Fruit fly (Drosophila melanogaster) whole organism, embryonic: Measurements from ENCODE around the gene CG8560.

Experiments used
- CG10959 ChIP-seq: fragments of 200-800 bp; sonication (Bioruptor generic); IDR thresholded peaks from 2 replicates; pipeline ENCODE4 v1.3.6; 2022; ENCODE audit warnings: missing biosample characterization, missing genetic modification characterization
- CG11456 ChIP-seq: fragments of 200-800 bp; sonication (Bioruptor generic); IDR thresholded peaks from 3 replicates; pipeline ENCODE4 v1.3.6; 2022; ENCODE audit warnings: missing biosample characterization, missing genetic modification characterization
- CG13894 ChIP-seq: fragments of 200-800 bp; sonication (Bioruptor generic); optimal IDR thresholded peaks from 3 replicates; lab custom pipeline; 2018; ENCODE audit warnings: missing biosample characterization, mild to moderate bottlenecking, missing genetic modification characterization, moderate library complexity
- CG15601 ChIP-seq: fragments of 200-800 bp; sonication (Bioruptor generic); optimal IDR thresholded peaks from 3 replicates; lab custom pipeline; 2019; ENCODE audit warnings: missing biosample characterization, mild to moderate bottlenecking, missing genetic modification characterization, moderate library complexity
- CG17829 ChIP-seq: fragments of 200-800 bp; optimal IDR thresholded peaks from 2 replicates; lab custom pipeline; 2019; ENCODE audit warnings: missing biosample characterization, mild to moderate bottlenecking, missing genetic modification characterization, moderate library complexity
- CG1792 ChIP-seq: fragments of 200-800 bp; sonication (Bioruptor generic); optimal IDR thresholded peaks from 2 replicates; lab custom pipeline; 2016; ENCODE audit warnings: missing biosample characterization, missing genetic modification characterization
- CG3838 ChIP-seq: fragments of 200-800 bp; sonication (Bioruptor generic); optimal IDR thresholded peaks from 3 replicates; lab custom pipeline; 2016; ENCODE audit warnings: missing biosample characterization, missing genetic modification characterization
- CG42726 ChIP-seq: fragments of 200-800 bp; sonication (Bioruptor generic); IDR thresholded peaks from 2 replicates; pipeline ENCODE4 v1.3.6; 2022; ENCODE audit warnings: missing biosample characterization, missing genetic modification characterization; ENCODE audit not compliant: partially characterized antibody
- CG4820 ChIP-seq: fragments of 200-800 bp; sonication (Bioruptor generic); optimal IDR thresholded peaks from 3 replicates; lab custom pipeline; 2016; ENCODE audit warnings: missing biosample characterization, missing genetic modification characterization
- CG7963 ChIP-seq: fragments of 200-800 bp; sonication (Bioruptor generic); IDR thresholded peaks from 3 replicates; pipeline ENCODE4 v1.3.6; 2022; ENCODE audit warnings: missing biosample characterization, missing genetic modification characterization; ENCODE audit not compliant: partially characterized antibody
- CG7987 ChIP-seq: fragments of 200-800 bp; sonication (Bioruptor generic); optimal IDR thresholded peaks from 2 replicates; lab custom pipeline; 2018; ENCODE audit warnings: missing biosample characterization, mild to moderate bottlenecking, missing genetic modification characterization, moderate library complexity
- CG9215 ChIP-seq: fragments of 200-800 bp; sonication (Bioruptor generic); IDR thresholded peaks from 2 replicates; pipeline ENCODE4 v1.3.6; 2022; ENCODE audit warnings: missing biosample characterization, missing genetic modification characterization
- Dek ChIP-seq: fragments of 200-800 bp; sonication (Bioruptor generic); optimal IDR thresholded peaks from 3 replicates; lab custom pipeline; 2019; ENCODE audit warnings: missing biosample characterization, mild to moderate bottlenecking, missing genetic modification characterization, moderate library complexity
- HLH4C ChIP-seq: fragments of 200-800 bp; sonication (Bioruptor generic); IDR thresholded peaks from 3 replicates; pipeline ENCODE4 v1.3.6; 2022; ENCODE audit warnings: missing biosample characterization, missing genetic modification characterization; ENCODE audit not compliant: partially characterized antibody
- Kr ChIP-seq: fragments of 200-800 bp; sonication (Bioruptor generic); optimal IDR thresholded peaks from 2 replicates; lab custom pipeline; 2017; ENCODE audit warnings: missing biosample characterization, mild to moderate bottlenecking, missing genetic modification characterization
- Lpt ChIP-seq: fragments of >200 bp; optimal IDR thresholded peaks from 2 replicates; lab custom pipeline; 2018; ENCODE audit warnings: missing biosample characterization, missing genetic modification characterization
- Med ChIP-seq: fragments of 200-800 bp; sonication (Bioruptor generic); peaks from one replicate; lab custom pipeline; 2016; ENCODE audit warnings: missing biosample characterization, missing genetic modification characterization, mild to moderate bottlenecking, inconsistent platforms, moderate library complexity
- Nf-YC ChIP-seq: fragments of 200-800 bp; optimal IDR thresholded peaks from 3 replicates; lab custom pipeline; 2019; ENCODE audit warnings: missing biosample characterization, mild to moderate bottlenecking, missing genetic modification characterization, moderate library complexity
- Oaz ChIP-seq: fragments of 200-800 bp; sonication (Bioruptor generic); IDR thresholded peaks from 2 replicates; pipeline ENCODE4 v1.3.6; 2022; ENCODE audit warnings: missing biosample characterization, missing genetic modification characterization
- Opbp ChIP-seq: fragments of 200-800 bp; sonication (Bioruptor generic); IDR thresholded peaks from 3 replicates; pipeline ENCODE4 v1.3.6; 2022; ENCODE audit warnings: missing biosample characterization, missing genetic modification characterization; ENCODE audit not compliant: partially characterized antibody
- Sox102F ChIP-seq: fragments of 200-800 bp; sonication (Bioruptor generic); optimal IDR thresholded peaks from 2 replicates; lab custom pipeline; 2018; ENCODE audit warnings: missing biosample characterization, mild to moderate bottlenecking, missing genetic modification characterization, moderate library complexity
- Trl ChIP-seq, 3 experiments: fragments of >200 bp in 2 of 3; fragments of 200-800 bp in 1 of 3; sonication (Bioruptor generic) in 1 of 3; optimal IDR thresholded peaks; 2 replicates in 1 of 3; 3 replicates in 2 of 3; lab custom pipeline; 2016 to 2017; ENCODE audit warnings: missing biosample characterization in 1 of 3, missing genetic modification characterization in 1 of 3
- amos ChIP-seq: fragments of 200-800 bp; sonication (Bioruptor generic); IDR thresholded peaks from 2 replicates; pipeline ENCODE4 v1.3.6; 2022; ENCODE audit warnings: missing biosample characterization, missing genetic modification characterization; ENCODE audit not compliant: partially characterized antibody
- br ChIP-seq: fragments of >200 bp; optimal IDR thresholded peaks from 2 replicates; lab custom pipeline; 2017
- croc ChIP-seq: fragments of 200-800 bp; sonication (Bioruptor generic); conservative IDR thresholded peaks from 3 replicates; pipeline ENCODE4 v1.3.6; 2022; ENCODE audit warnings: missing biosample characterization, missing genetic modification characterization
- dm ChIP-seq: fragments of 200-800 bp; sonication (Bioruptor generic); optimal IDR thresholded peaks from 3 replicates; lab custom pipeline; 2016; ENCODE audit warnings: missing biosample characterization, missing genetic modification characterization
- dmrt11E ChIP-seq: fragments of 200-800 bp; sonication (Bioruptor generic); optimal IDR thresholded peaks from 3 replicates; lab custom pipeline; 2018; ENCODE audit warnings: missing biosample characterization, mild to moderate bottlenecking, missing genetic modification characterization, moderate library complexity
- exex ChIP-seq: fragments of 200-800 bp; sonication (Bioruptor generic); optimal IDR thresholded peaks from 4 replicates; lab custom pipeline; 2018; ENCODE audit warnings: missing biosample characterization, mild to moderate bottlenecking, missing genetic modification characterization, moderate library complexity
- fd3F ChIP-seq: fragments of 200-800 bp; sonication (Bioruptor generic); optimal IDR thresholded peaks from 2 replicates; lab custom pipeline; 2018; ENCODE audit warnings: missing biosample characterization, mild to moderate bottlenecking, missing genetic modification characterization, moderate library complexity
- gce ChIP-seq: fragments of 200-800 bp; sonication (Bioruptor generic); IDR thresholded peaks from 3 replicates; pipeline ENCODE4 v1.3.6; 2022; ENCODE audit warnings: missing biosample characterization, missing genetic modification characterization
- gfzf ChIP-seq: fragments of 200-800 bp; sonication (Bioruptor generic); optimal IDR thresholded peaks from 2 replicates; lab custom pipeline; 2016; ENCODE audit warnings: missing biosample characterization, mild to moderate bottlenecking, missing genetic modification characterization, moderate library complexity
- grn ChIP-seq: fragments of 200-800 bp; sonication (Bioruptor generic); optimal IDR thresholded peaks from 3 replicates; lab custom pipeline; 2017; ENCODE audit warnings: missing biosample characterization, missing genetic modification characterization
- hkb ChIP-seq, 2 experiments: fragments of 200-800 bp in 1 of 2; fragments of >200 bp in 1 of 2; sonication (Bioruptor generic) in 1 of 2; IDR thresholded peaks in 1 of 2; optimal IDR thresholded peaks in 1 of 2; 2 replicates each; pipeline versions ENCODE4 v1.3.6 to Lab custom; 2017 to 2022; ENCODE audit warnings: missing biosample characterization in 1 of 2, missing genetic modification characterization in 1 of 2
- knrl ChIP-seq: fragments of 200-800 bp; sonication (Bioruptor generic); IDR thresholded peaks from 3 replicates; pipeline ENCODE4 v1.3.6; 2022; ENCODE audit warnings: missing biosample characterization, missing genetic modification characterization; ENCODE audit not compliant: partially characterized antibody
- lola ChIP-seq, 3 experiments: fragments of >200 bp in 2 of 3; fragments of 200-800 bp in 1 of 3; sonication (Bioruptor generic) in 1 of 3; optimal IDR thresholded peaks; 2 replicates each; lab custom pipeline; 2017 to 2019; ENCODE audit warnings: missing biosample characterization in 3 of 3, missing genetic modification characterization in 3 of 3, mild to moderate bottlenecking in 1 of 3, moderate library complexity in 1 of 3
- lov ChIP-seq, 2 experiments: fragments of 200-800 bp in 1 of 2; fragments of >200 bp in 1 of 2; sonication (Bioruptor generic) in 1 of 2; IDR thresholded peaks in 1 of 2; optimal IDR thresholded peaks in 1 of 2; 2 replicates in 1 of 2; 3 replicates in 1 of 2; pipeline versions ENCODE4 v1.3.6 to Lab custom; 2017 to 2022; ENCODE audit warnings: missing biosample characterization in 1 of 2, missing genetic modification characterization in 1 of 2
- nerfin-1 ChIP-seq: fragments of 200-800 bp; sonication (Bioruptor generic); optimal IDR thresholded peaks from 3 replicates; lab custom pipeline; 2019; ENCODE audit warnings: missing biosample characterization, mild to moderate bottlenecking, missing genetic modification characterization, moderate library complexity
- pfk ChIP-seq: fragments of 200-800 bp; sonication (Bioruptor generic); optimal IDR thresholded peaks from 2 replicates; lab custom pipeline; 2018; ENCODE audit warnings: missing biosample characterization, mild to moderate bottlenecking, missing genetic modification characterization, moderate library complexity
- phol ChIP-seq: fragments of 200-800 bp; sonication (Bioruptor generic); optimal IDR thresholded peaks from 3 replicates; lab custom pipeline; 2018; ENCODE audit warnings: missing biosample characterization, mild to moderate bottlenecking, missing genetic modification characterization, moderate library complexity
- prd ChIP-seq, 3 experiments: fragments of >200 bp in 2 of 3; fragments of 200-800 bp in 1 of 3; sonication (Bioruptor generic) in 1 of 3; optimal IDR thresholded peaks in 2 of 3; IDR thresholded peaks in 1 of 3; 2 replicates in 2 of 3; 3 replicates in 1 of 3; pipeline versions ENCODE4 v1.3.6 to Lab custom; 2017 to 2022; ENCODE audit warnings: missing biosample characterization in 1 of 3, missing genetic modification characterization in 1 of 3
- repo ChIP-seq: fragments of 200-800 bp; sonication (Bioruptor generic); optimal IDR thresholded peaks from 2 replicates; lab custom pipeline; 2016; ENCODE audit warnings: missing biosample characterization, missing genetic modification characterization
- ro ChIP-seq: fragments of 200-800 bp; sonication (Bioruptor generic); IDR thresholded peaks from 2 replicates; pipeline ENCODE4 v1.3.6; 2022; ENCODE audit warnings: missing biosample characterization, missing genetic modification characterization
- unc-4 ChIP-seq: fragments of 200-800 bp; sonication (Bioruptor generic); IDR thresholded peaks from 2 replicates; pipeline ENCODE4 v1.3.6; 2022; ENCODE audit warnings: missing biosample characterization, missing genetic modification characterization; ENCODE audit not compliant: partially characterized antibody
- wdn ChIP-seq: fragments of 200-800 bp; sonication (Bioruptor generic); IDR thresholded peaks from 2 replicates; pipeline ENCODE4 v1.3.6; 2022; ENCODE audit warnings: missing biosample characterization, missing genetic modification characterization
- zf30C ChIP-seq: fragments of 200-800 bp; sonication (Bioruptor generic); optimal IDR thresholded peaks from 3 replicates; lab custom pipeline; 2018; ENCODE audit warnings: missing biosample characterization, mild to moderate bottlenecking, missing genetic modification characterization

Gene CG8560

dm6 chr3L:7356386-7357117, 47.4 kb downstream of the CG8560 start, which contains the start of gene CTCF (continued):
- peak; percentile 82 for TF ChIP-seq HLH4C (GFP tag; lab: Robert Waterston, UW)
- TF ChIP-seq Sox102F = peak; percentile 57
- TF ChIP-seq repo = peak; percentile 21
- no peak for TF ChIP-seq br (lab: Kevin White, UChicago)
- TF ChIP-seq CG13894 (tag; lab: Kevin White, UChicago) = peak; percentile 35
- peak; percentile 62; the same call in 1 of the 3 replicates for TF ChIP-seq gce (GFP tag; lab: Robert Waterston, UW)
- TF ChIP-seq knrl (GFP tag; lab: Robert Waterston, UW) = peak; percentile 82
- no peak for TF ChIP-seq CG9215 (GFP tag; lab: Robert Waterston, UW)
- TF ChIP-seq CG7987 = peak; percentile 3
- TF ChIP-seq Nf-YC = peak; percentile 65
- no peak for TF ChIP-seq CG10959 (GFP tag; lab: Robert Waterston, UW)
- TF ChIP-seq CG4820 = peak; percentile 38
- TF ChIP-seq lov (optimal IDR thresholded peaks at IDR 0.05; lab: Kevin White, UChicago) = no peak
- TF ChIP-seq lov (GFP tag; IDR thresholded peaks at IDR 0.05; lab: Robert Waterston, UW) = 0 out of 3 replicates have a peak, but pooled peaks have one; percentile 10
- TF ChIP-seq Kr (GFP tag; lab: Kevin White, UChicago) = no peak
- peak; percentile 32 for TF ChIP-seq dmrt11E (tag; lab: Kevin White, UChicago)
- no peak for TF ChIP-seq CG3838 (GFP tag; lab: Kevin White, UChicago)
- TF ChIP-seq CG7963 (GFP tag; lab: Robert Waterston, UW) = peak; percentile 68
- TF ChIP-seq Trl (optimal IDR thresholded peaks at IDR 0.05; lab: Kevin White, UChicago) = no peak
- TF ChIP-seq Trl (GFP tag; optimal IDR thresholded peaks at IDR 0.05; lab: Kevin White, UChicago) = peak; percentile 17
- TF ChIP-seq unc-4 (GFP tag; lab: Robert Waterston, UW) = peak; percentile 88
- TF ChIP-seq fd3F (GFP tag; lab: Kevin White, UChicago) = peak; percentile 4
- peak; percentile 72 for TF ChIP-seq CG17829 (tag; lab: Kevin White, UChicago)
- TF ChIP-seq Lpt = no peak
- peak; percentile 53 for TF ChIP-seq grn (GFP tag; lab: Kevin White, UChicago)
- peak; percentile 24 for TF ChIP-seq gfzf (GFP tag; lab: Kevin White, UChicago)
- peak; percentile 78 for TF ChIP-seq amos (GFP tag; lab: Robert Waterston, UW)
- TF ChIP-seq CG15601 (tag; lab: Kevin White, UChicago) = peak; percentile 34
- TF ChIP-seq CG1792 (GFP tag; lab: Kevin White, UChicago) = peak; percentile 9
- TF ChIP-seq prd (optimal IDR thresholded peaks at IDR 0.05; lab: Kevin White, UChicago) = no peak
- TF ChIP-seq prd (GFP tag; IDR thresholded peaks at IDR 0.05; lab: Robert Waterston, UW) = peak; percentile 80
- TF ChIP-seq Med = peak; percentile 88
- TF ChIP-seq Oaz (GFP tag; lab: Robert Waterston, UW) = no peak
- no peak; the same call in 1 of the 3 replicates for TF ChIP-seq Opbp (GFP tag; lab: Robert Waterston, UW)
- TF ChIP-seq ro (GFP tag; lab: Robert Waterston, UW) = no peak
- TF ChIP-seq CG11456 = peak; percentile 73; the same call in 2 of the 3 replicates
- TF ChIP-seq zf30C = no peak
- TF ChIP-seq wdn (GFP tag; lab: Robert Waterston, UW) = no peak
- TF ChIP-seq phol (tag; lab: Kevin White, UChicago) = peak; percentile 100
- peak; percentile 68; the same call in 1 of the 2 replicates for TF ChIP-seq CG42726 (GFP tag; lab: Robert Waterston, UW)
- peak; percentile 100 for TF ChIP-seq nerfin-1 (tag; lab: Kevin White, UChicago)
- TF ChIP-seq exex (tag; lab: Kevin White, UChicago) = peak; percentile 74
- no peak for TF ChIP-seq hkb (optimal IDR thresholded peaks at IDR 0.05; lab: Kevin White, UChicago)
- TF ChIP-seq hkb (GFP tag; IDR thresholded peaks at IDR 0.05; lab: Robert Waterston, UW) = 0 out of 2 replicates have a peak, but pooled peaks have one; percentile 31
- TF ChIP-seq Dek = no peak
- TF ChIP-seq dm (GFP tag; lab: Kevin White, UChicago) = peak; percentile 47
- TF ChIP-seq croc = peak; percentile 55; the same call in 2 of the 3 replicates
- peak in 1 of 3 experiments; percentile 16 for TF ChIP-seq lola (GFP tag; optimal IDR thresholded peaks at IDR 0.05; lab: Kevin White, UChicago)
- TF ChIP-seq pfk = peak; percentile 16
